ENCODE assay signal across 2 worm cellular contexts in genomic region chrIV:10285328-10285727, ce11.
TF ChIP-seq lines count a peak whose summit lies in the region.

No protein-coding gene starts in this region.

TF ChIP-seq in whole organism, L4 larva, 104 proteins besides CTCF, POLR2A, EP300 and RAD21:
- TF ChIP-seq spr-3 (GFP tag; optimal IDR thresholded peaks at IDR 0.05; lab: Kevin White, UChicago) (no peak), R02D3.7 (tag; optimal IDR thresholded peaks at IDR 0.05; lab: Kevin White, UChicago) (peak; percentile 34), Y75B8A.6 (GFP tag; IDR thresholded peaks at IDR 0.05; lab: Robert Waterston, UW) (no peak), nhr-25 (tag; optimal IDR thresholded peaks at IDR 0.05; lab: Kevin White, UChicago; ENCODE audit: borderline replicate concordance, insufficient read depth) (no peak), zag-1 (tag; optimal IDR thresholded peaks at IDR 0.05; lab: Kevin White, UChicago) (no peak), daf-8 (GFP tag; IDR thresholded peaks at IDR 0.05; lab: Robert Waterston, UW) (no peak)

TF ChIP-seq in whole organism, young adult, 124 proteins besides CTCF, POLR2A, EP300 and RAD21:
- TF ChIP-seq B0336.3 (GFP tag; IDR thresholded peaks at IDR 0.05; lab: Robert Waterston, UW) (no peak), xnd-1 (tag; optimal IDR thresholded peaks at IDR 0.05; lab: Kevin White, UChicago) (no peak), nhr-90 (tag; optimal IDR thresholded peaks at IDR 0.05; lab: Kevin White, UChicago) (no peak), mcd-1 (GFP tag; IDR thresholded peaks at IDR 0.05; lab: Robert Waterston, UW) (no peak), lsl-1 (GFP tag; optimal IDR thresholded peaks at IDR 0.05; lab: Kevin White, UChicago) (peak; percentile 69), ceh-27 (GFP tag; optimal IDR thresholded peaks at IDR 0.05; lab: Kevin White, UChicago) (no peak), hlh-26 (GFP tag; conservative IDR thresholded peaks at IDR 0.05; lab: Robert Waterston, UW) (no peak), C06A6.2 (GFP tag; conservative IDR thresholded peaks at IDR 0.05; lab: Robert Waterston, UW) (no peak), let-607 (tag; optimal IDR thresholded peaks at IDR 0.05; lab: Kevin White, UChicago) (no peak), lin-35 (GFP tag; optimal IDR thresholded peaks at IDR 0.05; lab: Kevin White, UChicago) (no peak), Y53F4B.3 (GFP tag; IDR thresholded peaks at IDR 0.05; lab: Robert Waterston, UW) (no peak), Y56A3A.18 (GFP tag; IDR thresholded peaks at IDR 0.05; lab: Robert Waterston, UW) (no peak), madf-6 (GFP tag; IDR thresholded peaks at IDR 0.05; lab: Robert Waterston, UW) (peak; percentile 43; the same call in 1 of the 2 replicates), T07F8.4 (tag; optimal IDR thresholded peaks at IDR 0.05; lab: Kevin White, UChicago) (no peak), ceh-58 (GFP tag; IDR thresholded peaks at IDR 0.05; lab: Robert Waterston, UW) (no peak), pha-4 (tag; optimal IDR thresholded peaks at IDR 0.05; lab: Kevin White, UChicago) (no peak), let-526 (GFP tag; IDR thresholded peaks at IDR 0.05; lab: Robert Waterston, UW) (no peak), snpc-1.1 (tag; optimal IDR thresholded peaks at IDR 0.05; lab: Kevin White, UChicago; ENCODE audit: insufficient read depth) (no peak), nfya-2 (GFP tag; IDR thresholded peaks at IDR 0.05; lab: Robert Waterston, UW) (no peak), lin-26 (GFP tag; IDR thresholded peaks at IDR 0.05; lab: Robert Waterston, UW) (no peak), F33H1.4 (GFP tag; IDR thresholded peaks at IDR 0.05; lab: Robert Waterston, UW) (peak; percentile 68)
